Fruit fly (Drosophila melanogaster) whole organism, larva: Measurements from ENCODE around the gene Gr93a.

ENCODE experiments used
- noc ChIP-seq: fragments of 200-800 bp; sonication (Bioruptor generic); optimal IDR thresholded peaks from 3 replicates; lab custom pipeline; 2019; ENCODE audit warnings: missing biosample characterization, mild to moderate bottlenecking, missing genetic modification characterization, moderate library complexity

Gr93a gene

dm6 chr3R:21880510-21880909 is 48.2 kb downstream of the Gr93a start, which contains the start of gene CG31465:
Gene CG31465, plus strand, starts transcription at chr3R:21880810.
- no peak for TF ChIP-seq noc (tag; lab: Kevin White, UChicago)
